Fruit fly (Drosophila melanogaster): ENCODE measurements around the gene CG3544.

- TF ChIP-seq Ets98B (GFP tag; IDR thresholded peaks at IDR 0.05) (no peak), CG34367 (tag; optimal IDR thresholded peaks at IDR 0.05) (no peak), Snoo (tag; optimal IDR thresholded peaks at IDR 0.05) (no peak), gl (tag; optimal IDR thresholded peaks at IDR 0.05) (no peak), CG8301 (tag; optimal IDR thresholded peaks at IDR 0.05) (no peak)
These were observed 37.3 kb downstream of the CG3544 start, which contains the start of gene CG3662 for dm6 chr2L:821242-821985.
